Fruit fly (Drosophila melanogaster): Measurements from ENCODE around the gene glec.

The glec gene

dm6 chr3R:21837069-21837977 lies 18.7 kb downstream of the glec start (continued):
- TF ChIP-seq CG2678 (tag; optimal IDR thresholded peaks at IDR 0.05) (peak; percentile 74), Sin3A (optimal IDR thresholded peaks at IDR 0.05) (no peak), salm (tag; optimal IDR thresholded peaks at IDR 0.05) (peak; percentile 26), CG3281 (GFP tag; optimal IDR thresholded peaks at IDR 0.05) (peak; percentile 41), CG9215 (GFP tag; IDR thresholded peaks at IDR 0.05) (no peak), Ets65A (GFP tag) (no peak), sens-2 (GFP tag; IDR thresholded peaks at IDR 0.05) (no peak), Hr39 (optimal IDR thresholded peaks at IDR 0.05) (no peak), CG10543 (GFP tag; optimal IDR thresholded peaks at IDR 0.05) (no peak), CG11695 (GFP tag; IDR thresholded peaks at IDR 0.05) (peak; percentile 77), CG4360 (GFP tag; IDR thresholded peaks at IDR 0.05) (peak; percentile 93), bbx (GFP tag; IDR thresholded peaks at IDR 0.05; ENCODE audit: partially characterized antibody) (no peak), Gug (GFP tag; IDR thresholded peaks at IDR 0.05) (no peak), CG10979 (tag; optimal IDR thresholded peaks at IDR 0.05) (peak; percentile 48), CG11696 (GFP tag; IDR thresholded peaks at IDR 0.05) (0 out of 2 replicates have a peak, but pooled peaks have one; percentile 31), CG8290 (GFP tag; optimal IDR thresholded peaks at IDR 0.05) (no peak), CG8290 (tag; optimal IDR thresholded peaks at IDR 0.05) (no peak), CG6175 (GFP tag; IDR thresholded peaks at IDR 0.05) (peak; percentile 88), lab (GFP tag; optimal IDR thresholded peaks at IDR 0.05) (peak; percentile 37)

DNA sequence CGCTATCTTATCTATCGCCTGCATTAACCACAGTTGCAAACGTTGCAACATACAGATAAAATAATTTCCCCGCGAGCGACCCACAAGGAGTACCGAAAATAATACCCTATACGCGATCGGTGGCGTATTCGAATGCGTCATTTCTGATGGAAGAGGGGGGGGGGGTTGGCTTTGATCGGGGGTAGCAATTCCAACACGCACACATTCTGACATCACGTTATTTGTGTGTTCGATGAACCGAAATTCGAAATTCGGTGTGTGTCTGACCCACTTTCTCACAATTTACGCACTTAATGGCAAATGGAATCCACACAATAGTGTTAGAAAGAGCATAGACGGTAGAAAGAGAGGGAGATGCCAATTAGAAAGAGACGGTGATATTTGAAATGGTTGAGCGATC lies 19.5 kb downstream of the glec start:
- peak; percentile 64; the same call in 1 of the 2 replicates for TF ChIP-seq rib (GFP tag; IDR thresholded peaks at IDR 0.05)
- no peak for TF ChIP-seq Hand (GFP tag; optimal IDR thresholded peaks at IDR 0.05)
- no peak for TF ChIP-seq vfl (GFP tag; optimal IDR thresholded peaks at IDR 0.05)
- no peak for TF ChIP-seq CG30431 (GFP tag; optimal IDR thresholded peaks at IDR 0.05)
- TF ChIP-seq NfI (GFP tag; optimal IDR thresholded peaks at IDR 0.05) = no peak
- TF ChIP-seq HmgZ (tag; optimal IDR thresholded peaks at IDR 0.05) = no peak
- TF ChIP-seq slbo (GFP tag; IDR thresholded peaks at IDR 0.05) = peak; percentile 15; the same call in 1 of the 2 replicates
- 0 out of 4 replicates have a peak, but pooled peaks have one; percentile 54 for TF ChIP-seq chinmo (GFP tag; IDR thresholded peaks at IDR 0.05; ENCODE audit: partially characterized antibody)
- no peak for TF ChIP-seq ase (GFP tag; IDR thresholded peaks at IDR 0.05)
- no peak for TF ChIP-seq Dip2 (GFP tag; IDR thresholded peaks at IDR 0.05)
- no peak for TF ChIP-seq pita (GFP tag; optimal IDR thresholded peaks at IDR 0.05)
- TF ChIP-seq NK7.1 (GFP tag; optimal IDR thresholded peaks at IDR 0.05) = no peak
- no peak for TF ChIP-seq CG1602 (GFP tag; optimal IDR thresholded peaks at IDR 0.05)
- no peak for TF ChIP-seq fd64A (GFP tag; optimal IDR thresholded peaks at IDR 0.05)
- TF ChIP-seq CG12942 (GFP tag; optimal IDR thresholded peaks at IDR 0.05) = no peak
- peak in 1 of 2 experiments; percentile 59 for TF ChIP-seq Hr78 (GFP tag; optimal IDR thresholded peaks at IDR 0.05)
- TF ChIP-seq Lim3 (GFP tag; IDR thresholded peaks at IDR 0.05) = no peak
- TF ChIP-seq CG10321 (GFP tag; IDR thresholded peaks at IDR 0.05) = peak; percentile 54; the same call in 1 of the 2 replicates
- no peak for TF ChIP-seq CG6654 (GFP tag; optimal IDR thresholded peaks at IDR 0.05)
- TF ChIP-seq maf-S (GFP tag; optimal IDR thresholded peaks at IDR 0.05) = no peak
- no peak for TF ChIP-seq Dfd (GFP tag; optimal IDR thresholded peaks at IDR 0.05)
- no peak for TF ChIP-seq CG6791 (GFP tag; IDR thresholded peaks at IDR 0.05; ENCODE audit: partially characterized antibody)
- TF ChIP-seq cwo (GFP tag; optimal IDR thresholded peaks at IDR 0.05) = no peak
- TF ChIP-seq wek (GFP tag; optimal IDR thresholded peaks at IDR 0.05) = peak; percentile 8
- no peak for TF ChIP-seq amos (GFP tag; IDR thresholded peaks at IDR 0.05; ENCODE audit: partially characterized antibody)
- TF ChIP-seq insv (GFP tag; optimal IDR thresholded peaks at IDR 0.05) = no peak
- TF ChIP-seq seq (GFP tag; IDR thresholded peaks at IDR 0.05) = no peak
- TF ChIP-seq ttk (GFP tag; IDR thresholded peaks at IDR 0.05) = peak; percentile 39; the same call in 1 of the 2 replicates
- TF ChIP-seq run (tag; optimal IDR thresholded peaks at IDR 0.05) = no peak
- peak; percentile 39; the same call in 1 of the 2 replicates for TF ChIP-seq vvl (GFP tag; IDR thresholded peaks at IDR 0.05)
- TF ChIP-seq Ssrp (tag; optimal IDR thresholded peaks at IDR 0.05) = no peak
